Fruit fly (Drosophila melanogaster): ENCODE results near the gene CG4511.

Gene CG4511

DNA sequence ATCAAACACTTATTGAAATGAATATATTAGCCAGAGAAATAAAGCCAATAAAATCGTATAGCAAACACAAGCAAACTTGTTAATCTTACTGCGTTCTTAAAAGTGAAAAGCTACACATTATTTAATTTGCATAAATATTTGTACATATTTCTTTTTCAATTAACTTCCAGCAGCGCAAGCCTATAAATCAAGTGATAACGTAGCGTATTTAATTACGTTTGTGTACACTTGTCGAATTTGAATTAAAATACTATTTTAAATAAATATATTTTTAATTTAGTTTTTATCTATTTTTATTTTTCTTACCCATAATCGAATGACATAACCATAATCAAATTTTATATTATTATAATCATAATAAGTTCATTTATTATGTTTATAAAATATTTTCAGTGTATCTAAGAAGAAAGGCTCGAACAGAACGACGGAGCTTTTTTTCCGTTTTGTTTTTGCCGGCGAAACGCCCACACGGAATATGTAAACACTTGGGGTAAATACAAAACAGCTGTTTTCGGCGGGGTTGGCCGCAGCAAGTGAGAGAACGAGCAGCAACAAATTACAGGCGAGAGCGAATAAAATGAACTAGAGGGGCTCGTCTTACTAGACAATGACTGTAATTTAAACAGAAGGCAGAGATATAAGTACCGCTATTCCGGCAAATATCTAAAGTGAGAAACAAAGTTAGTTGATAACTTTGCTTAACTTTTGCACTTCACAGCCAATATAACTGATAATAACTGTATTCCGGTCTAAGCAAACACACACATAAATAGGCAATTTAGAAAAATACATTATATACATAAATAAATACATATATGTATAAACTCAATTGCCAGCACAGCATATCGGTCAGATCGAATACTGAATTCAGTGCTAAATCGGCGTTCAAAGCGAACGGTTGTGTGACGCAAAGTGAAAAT, 21.5 kb downstream of the CG4511 start, which contains the start of gene Sodh2 (continued):
- TF ChIP-seq tll (GFP tag; optimal IDR thresholded peaks at IDR 0.05) (no peak), Dll (GFP tag; IDR thresholded peaks at IDR 0.05; ENCODE audit: partially characterized antibody) (no peak), unc-4 (GFP tag; IDR thresholded peaks at IDR 0.05; ENCODE audit: partially characterized antibody) (0 out of 2 replicates have a peak, but pooled peaks have one; percentile 15), CG14965 (GFP tag; optimal IDR thresholded peaks at IDR 0.05; ENCODE audit: borderline replicate concordance) (no peak), org-1 (GFP tag; optimal IDR thresholded peaks at IDR 0.05) (peak; percentile 75), Sry-δ (GFP tag; optimal IDR thresholded peaks at IDR 0.05) (no peak), CG4707 (GFP tag; optimal IDR thresholded peaks at IDR 0.05) (peak; percentile 72), pita (GFP tag; optimal IDR thresholded peaks at IDR 0.05) (no peak), CG10147 (GFP tag; optimal IDR thresholded peaks at IDR 0.05) (peak; percentile 74), CG6765 (GFP tag; optimal IDR thresholded peaks at IDR 0.05) (peak; percentile 86), CG12071 (GFP tag; optimal IDR thresholded peaks at IDR 0.05) (peak; percentile 89), Dbx (GFP tag; IDR thresholded peaks at IDR 0.05) (peak; percentile 66; the same call in 2 of the 3 replicates), ftz-f1 (GFP tag; optimal IDR thresholded peaks at IDR 0.05) (no peak), CG18599 (GFP tag; optimal IDR thresholded peaks at IDR 0.05) (peak; percentile 95), sd (tag; optimal IDR thresholded peaks at IDR 0.05) (peak; percentile 64), insv (GFP tag; optimal IDR thresholded peaks at IDR 0.05) (peak in 1 of 2 experiments; percentile 60), ap (GFP tag; IDR thresholded peaks at IDR 0.05) (peak; percentile 32; the same call in 1 of the 2 replicates), Poxn (GFP tag; IDR thresholded peaks at IDR 0.05) (peak; percentile 72), hth (optimal IDR thresholded peaks at IDR 0.05) (no peak), CG42726 (GFP tag; IDR thresholded peaks at IDR 0.05; ENCODE audit: partially characterized antibody) (no peak), ssp (GFP tag; IDR thresholded peaks at IDR 0.05) (0 out of 2 replicates have a peak, but pooled peaks have one; percentile 13), maf-S (GFP tag; optimal IDR thresholded peaks at IDR 0.05) (peak; percentile 67), CG7271 (tag; optimal IDR thresholded peaks at IDR 0.05) (no peak), Fer2 (tag; optimal IDR thresholded peaks at IDR 0.05) (peak; percentile 31), CG1792 (GFP tag; optimal IDR thresholded peaks at IDR 0.05) (peak; percentile 68), Optix (GFP tag; IDR thresholded peaks at IDR 0.05) (peak; percentile 47; the same call in 1 of the 3 replicates), gsb-n (tag; optimal IDR thresholded peaks at IDR 0.05) (peak; percentile 72), CG15479 (GFP tag; optimal IDR thresholded peaks at IDR 0.05) (no peak), E2f2 (GFP tag; IDR thresholded peaks at IDR 0.05) (0 out of 2 replicates have a peak, but pooled peaks have one; percentile 44), Lpt (GFP tag; optimal IDR thresholded peaks at IDR 0.05) (no peak), chm (GFP tag; IDR thresholded peaks at IDR 0.05) (peak; percentile 61; the same call in 1 of the 2 replicates), twi (tag; optimal IDR thresholded peaks at IDR 0.05) (peak; percentile 5), Doc3 (GFP tag; IDR thresholded peaks at IDR 0.05; ENCODE audit: partially characterized antibody) (no peak), CG13287 (GFP tag; IDR thresholded peaks at IDR 0.05; ENCODE audit: partially characterized antibody) (peak; percentile 23; the same call in 1 of the 2 replicates), Fer3 (tag; optimal IDR thresholded peaks at IDR 0.05) (peak; percentile 81), dmrt11E (tag; optimal IDR thresholded peaks at IDR 0.05) (peak; percentile 25), Hsf (GFP tag; optimal IDR thresholded peaks at IDR 0.05) (peak; percentile 67), btn (GFP tag; optimal IDR thresholded peaks at IDR 0.05) (no peak), Ravus (GFP tag; IDR thresholded peaks at IDR 0.05) (no peak), ham (GFP tag; IDR thresholded peaks at IDR 0.05) (peak; percentile 34; the same call in 1 of the 2 replicates), CG17802 (tag; optimal IDR thresholded peaks at IDR 0.05) (peak; percentile 33), CG1024 (GFP tag; IDR thresholded peaks at IDR 0.05) (0 out of 2 replicates have a peak, but pooled peaks have one; percentile 38), CG18619 (GFP tag; optimal IDR thresholded peaks at IDR 0.05) (peak; percentile 81), HmgZ (tag; optimal IDR thresholded peaks at IDR 0.05) (peak; percentile 69), tap (tag; optimal IDR thresholded peaks at IDR 0.05) (peak; percentile 79), CG11247 (GFP tag; IDR thresholded peaks at IDR 0.05) (peak; percentile 82), mld (GFP tag; IDR thresholded peaks at IDR 0.05; ENCODE audit: partially characterized antibody) (no peak)

Data from whole organism, embryonic.